Worm (Caenorhabditis elegans) whole organism, late embryonic: Measurements from ENCODE around the gene nhr-249.

Experiments used
- K02D7.2 ChIP-seq: sonication (generic microtip); optimal IDR thresholded peaks from 2 replicates; lab custom pipeline; 2017; ENCODE audit warnings: mild to moderate bottlenecking, missing genetic modification characterization, missing compliant biosample characterization
- ceh-2 ChIP-seq: sonication (generic microtip); optimal IDR thresholded peaks from 2 replicates; lab custom pipeline; 2016; ENCODE audit warnings: missing genotype, missing genetic modification characterization, missing compliant biosample characterization
- ceh-22 ChIP-seq: sonication (generic microtip); optimal IDR thresholded peaks from 2 replicates; lab custom pipeline; 2017; ENCODE audit warnings: missing biosample characterization, missing genetic modification characterization
- ceh-30 ChIP-seq: fragments of 150-350 bp; optimal IDR thresholded peaks from 2 replicates; lab custom pipeline; 2014; ENCODE audit warnings: missing biosample characterization, missing genetic modification characterization
- ceh-31 ChIP-seq: sonication (generic microtip); optimal IDR thresholded peaks from 2 replicates; lab custom pipeline; 2016; ENCODE audit warnings: missing genetic modification characterization, missing compliant biosample characterization
- ceh-45 ChIP-seq: fragments of 200-800 bp; sonication (Bioruptor generic); IDR thresholded peaks from 2 replicates; pipeline ENCODE4 v1.3.6; 2022; ENCODE audit warnings: missing genetic modification reagents, missing genetic modification characterization, missing compliant biosample characterization
- ceh-48 ChIP-seq: sonication (generic microtip); optimal IDR thresholded peaks from 2 replicates; lab custom pipeline; 2016; ENCODE audit warnings: missing genetic modification characterization, inconsistent platforms, missing compliant biosample characterization
- ceh-6 ChIP-seq: fragments of 200-800 bp; sonication (Bioruptor generic); optimal IDR thresholded peaks from 2 replicates; lab custom pipeline; 2018; ENCODE audit warnings: mild to moderate bottlenecking, missing genetic modification characterization, missing compliant biosample characterization
- ceh-9 ChIP-seq: sonication (generic microtip); optimal IDR thresholded peaks from 2 replicates; lab custom pipeline; 2016; ENCODE audit warnings: mild to moderate bottlenecking, missing genetic modification characterization, inconsistent platforms, missing compliant biosample characterization
- dmd-4 ChIP-seq: sonication (generic microtip); optimal IDR thresholded peaks from 2 replicates; lab custom pipeline; 2016; ENCODE audit warnings: borderline replicate concordance, missing genetic modification characterization, missing compliant biosample characterization
- dve-1 ChIP-seq: sonication (generic microtip); optimal IDR thresholded peaks from 2 replicates; lab custom pipeline; 2017; ENCODE audit warnings: antibody characterized with exemption, mild to moderate bottlenecking, missing genetic modification characterization, missing compliant biosample characterization
- elt-2 ChIP-seq: sonication (generic microtip); optimal IDR thresholded peaks from 2 replicates; lab custom pipeline; 2016; ENCODE audit warnings: missing genetic modification reagents, missing genetic modification characterization, missing compliant biosample characterization
- elt-4 ChIP-seq: sonication (generic microtip); optimal IDR thresholded peaks from 2 replicates; lab custom pipeline; 2016; ENCODE audit warnings: missing genetic modification characterization, missing compliant biosample characterization
- eyg-1 ChIP-seq: sonication (generic microtip); optimal IDR thresholded peaks from 2 replicates; lab custom pipeline; 2016; ENCODE audit warnings: missing genotype, missing genetic modification characterization, missing compliant biosample characterization
- fax-1 ChIP-seq: sonication (generic microtip); optimal IDR thresholded peaks from 2 replicates; lab custom pipeline; 2016; ENCODE audit warnings: missing genotype, missing genetic modification characterization, missing compliant biosample characterization
- hlh-15 ChIP-seq: sonication (generic microtip); optimal IDR thresholded peaks from 2 replicates; lab custom pipeline; 2016; ENCODE audit warnings: missing genetic modification characterization, missing compliant biosample characterization
- hlh-30 ChIP-seq: sonication (generic microtip); optimal IDR thresholded peaks from 2 replicates; lab custom pipeline; 2017; ENCODE audit warnings: antibody characterized with exemption, missing genetic modification characterization, missing compliant biosample characterization; ENCODE audit not compliant: insufficient read depth
- hlh-8 ChIP-seq: sonication (generic microtip); optimal IDR thresholded peaks from 2 replicates; lab custom pipeline; 2016; ENCODE audit warnings: missing genotype, missing genetic modification characterization, missing compliant biosample characterization
- lim-6 ChIP-seq: sonication (generic microtip); optimal IDR thresholded peaks from 2 replicates; lab custom pipeline; 2016; ENCODE audit warnings: missing genetic modification characterization, missing compliant biosample characterization
- lin-11 ChIP-seq: fragments of 200-800 bp; sonication (Bioruptor generic); optimal IDR thresholded peaks from 2 replicates; lab custom pipeline; 2018; ENCODE audit warnings: mild to moderate bottlenecking, missing genetic modification characterization, missing compliant biosample characterization
- nfya-1 ChIP-seq: sonication (generic microtip); optimal IDR thresholded peaks from 2 replicates; lab custom pipeline; 2017; ENCODE audit warnings: missing genetic modification characterization, mild to moderate bottlenecking, missing compliant biosample characterization, antibody characterized with exemption, moderate library complexity
- nhr-11 ChIP-seq: fragments of 150-350 bp; optimal IDR thresholded peaks from 2 replicates; lab custom pipeline; 2014; ENCODE audit warnings: missing biosample characterization, missing genetic modification characterization
- npax-4 ChIP-seq: sonication (generic microtip); optimal IDR thresholded peaks from 2 replicates; lab custom pipeline; 2016; ENCODE audit warnings: missing genetic modification characterization, missing compliant biosample characterization
- odd-2 ChIP-seq: sonication (generic microtip); optimal IDR thresholded peaks from 2 replicates; lab custom pipeline; 2017; ENCODE audit warnings: antibody characterized with exemption, mild to moderate bottlenecking, missing genetic modification characterization, missing compliant biosample characterization
- pat-9 ChIP-seq: fragments of 200-800 bp; sonication (Bioruptor generic); optimal IDR thresholded peaks from 2 replicates; lab custom pipeline; 2018; ENCODE audit warnings: mild to moderate bottlenecking, missing genetic modification characterization, moderate library complexity, missing compliant biosample characterization
- pax-1 ChIP-seq: fragments of 150-350 bp; optimal IDR thresholded peaks from 2 replicates; lab custom pipeline; 2014; ENCODE audit warnings: missing biosample characterization, missing genetic modification characterization
- pha-2 ChIP-seq: sonication (generic microtip); optimal IDR thresholded peaks from 2 replicates; lab custom pipeline; 2017; ENCODE audit warnings: mild to moderate bottlenecking, missing genetic modification characterization, missing compliant biosample characterization
- pqm-1 ChIP-seq: sonication (generic microtip); optimal IDR thresholded peaks from 2 replicates; lab custom pipeline; 2016; ENCODE audit warnings: missing genetic modification characterization, missing compliant biosample characterization
- pros-1 ChIP-seq: fragments of 150-350 bp; optimal IDR thresholded peaks from 2 replicates; lab custom pipeline; 2014; ENCODE audit warnings: missing biosample characterization, missing genetic modification reagents, missing genetic modification characterization
- ref-2 ChIP-seq: sonication (generic microtip); optimal IDR thresholded peaks from 2 replicates; lab custom pipeline; 2016; ENCODE audit warnings: missing genetic modification characterization, missing compliant biosample characterization
- sdc-2 ChIP-seq: sonication (generic microtip); optimal IDR thresholded peaks from 2 replicates; lab custom pipeline; 2016; ENCODE audit warnings: missing genotype, missing genetic modification characterization, missing compliant biosample characterization
- sox-2 ChIP-seq: fragments of 200-800 bp; sonication (Bioruptor generic); IDR thresholded peaks from 2 replicates; pipeline ENCODE4 v1.3.6; 2022; ENCODE audit warnings: missing genetic modification reagents, missing genetic modification characterization, missing compliant biosample characterization
- sox-4 ChIP-seq: sonication (generic microtip); optimal IDR thresholded peaks from 2 replicates; lab custom pipeline; 2017; ENCODE audit warnings: mild to moderate bottlenecking, missing genetic modification characterization, inconsistent platforms, missing compliant biosample characterization
- tbx-7 ChIP-seq: sonication (generic microtip); optimal IDR thresholded peaks from 2 replicates; lab custom pipeline; 2016; ENCODE audit warnings: missing genotype, missing genetic modification characterization, missing compliant biosample characterization
- unc-3 ChIP-seq, 2 experiments: fragments of 200-800 bp in 1 of 2; sonication (Bioruptor generic) in 1 of 2; sonication (generic microtip) in 1 of 2; conservative IDR thresholded peaks in 1 of 2; optimal IDR thresholded peaks in 1 of 2; 2 replicates each; pipeline versions ENCODE4 v1.3.6 to Lab custom; 2016 to 2022; ENCODE audit warnings: missing compliant biosample characterization in 2 of 2, missing genetic modification characterization in 2 of 2, missing genetic modification reagents in 1 of 2
- unc-42 ChIP-seq: sonication (generic microtip); optimal IDR thresholded peaks from 2 replicates; lab custom pipeline; 2016; ENCODE audit warnings: missing genotype, missing genetic modification characterization, missing compliant biosample characterization
- unc-55 ChIP-seq: sonication (generic microtip); optimal IDR thresholded peaks from 2 replicates; lab custom pipeline; 2017; ENCODE audit warnings: missing biosample characterization, missing genetic modification reagents, missing genetic modification characterization
- zip-5 ChIP-seq: sonication (generic microtip); optimal IDR thresholded peaks from 2 replicates; lab custom pipeline; 2016; ENCODE audit warnings: missing genetic modification characterization, missing compliant biosample characterization

The nhr-249 gene

DNA sequence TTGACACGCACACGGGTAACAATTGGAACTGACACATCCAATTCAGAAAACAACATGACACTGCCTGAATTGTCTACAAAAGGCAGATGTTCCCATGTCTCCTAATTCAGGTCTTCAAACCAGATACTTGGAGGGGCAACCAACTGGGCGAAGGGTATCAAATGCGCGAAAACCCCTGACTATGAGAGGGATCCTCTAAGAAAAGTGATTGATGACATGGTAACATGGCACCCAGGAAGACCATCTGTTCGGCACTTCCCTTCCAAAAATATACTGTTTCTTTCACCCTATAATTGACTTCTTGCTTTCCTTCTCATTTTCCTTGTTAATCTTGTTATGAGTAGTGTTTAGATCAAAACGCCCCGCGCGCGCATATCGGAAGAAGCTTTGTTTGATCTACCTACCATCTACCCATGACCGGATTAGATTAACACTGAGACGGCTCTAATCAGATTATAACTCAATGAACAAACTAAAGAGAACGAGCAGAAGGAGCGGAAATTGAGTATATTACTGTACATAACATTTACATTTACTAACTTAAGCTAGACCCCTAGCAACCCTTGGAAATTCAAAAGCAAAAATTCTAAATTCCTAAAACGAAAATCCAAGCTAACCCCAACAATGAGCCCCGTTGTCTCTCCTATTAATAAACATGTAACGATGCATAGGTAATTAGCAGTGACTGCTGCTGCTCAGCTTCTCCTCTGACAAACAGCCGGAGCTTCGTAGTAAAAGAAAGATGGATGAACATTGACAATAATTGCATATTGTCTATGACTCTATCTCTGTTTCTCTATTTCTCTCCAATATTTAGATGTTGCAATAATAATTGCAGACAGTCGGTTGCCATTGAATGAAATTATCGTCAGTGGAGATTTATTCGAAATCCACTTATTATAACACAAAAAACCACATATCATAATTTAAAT, 12.4 kb upstream of the nhr-249 start:
- peak; percentile 12 for TF ChIP-seq pha-2 (tag; lab: Kevin White, UChicago)
- peak; percentile 91 for TF ChIP-seq pax-1 (tag; lab: Kevin White, UChicago)
- no peak for TF ChIP-seq nhr-11 (tag; lab: Kevin White, UChicago)
- peak; percentile 67 for TF ChIP-seq unc-55
- TF ChIP-seq sox-2 (GFP tag; lab: Robert Waterston, UW): no peak
- TF ChIP-seq ceh-31 (tag; lab: Kevin White, UChicago): peak; percentile 32

DNA sequence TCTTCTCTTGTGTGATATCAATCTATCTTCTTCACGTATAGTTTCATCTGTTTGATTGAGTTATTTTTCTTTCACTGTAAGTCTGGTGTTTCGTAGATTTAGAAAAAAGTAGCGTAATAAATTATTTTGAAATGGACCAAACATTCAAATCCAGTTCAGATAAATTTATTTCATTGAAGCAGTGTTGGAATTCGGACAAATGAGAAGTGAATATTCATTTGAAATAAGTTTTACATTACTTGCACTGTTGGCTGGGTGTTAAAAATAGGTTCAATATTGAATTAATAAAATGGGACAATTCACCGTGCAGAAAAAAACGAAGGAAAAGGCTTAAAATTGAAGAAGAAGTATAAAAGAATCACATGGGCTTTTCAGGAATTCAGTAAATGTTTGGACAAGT, 6.3 kb upstream of the nhr-249 start:
- no peak for TF ChIP-seq ceh-9 (tag; lab: Kevin White, UChicago)
- TF ChIP-seq pha-2 (tag; lab: Kevin White, UChicago): no peak
- TF ChIP-seq lim-6: no peak
- no peak for TF ChIP-seq pax-1 (tag; lab: Kevin White, UChicago)
- TF ChIP-seq unc-55: no peak
- no peak for TF ChIP-seq nfya-1 (tag; lab: Kevin White, UChicago)
- no peak for TF ChIP-seq nhr-11 (tag; lab: Kevin White, UChicago)
- TF ChIP-seq pat-9 (tag; lab: Kevin White, UChicago): no peak
- TF ChIP-seq sox-2 (GFP tag; lab: Robert Waterston, UW): no peak
- TF ChIP-seq tbx-7 (tag; lab: Kevin White, UChicago): no peak
- TF ChIP-seq pros-1 (tag; lab: Kevin White, UChicago): no peak
- TF ChIP-seq hlh-30 (tag; lab: Kevin White, UChicago): no peak
- no peak for TF ChIP-seq ceh-22 (tag; lab: Kevin White, UChicago)
- no peak for TF ChIP-seq zip-5 (tag; lab: Kevin White, UChicago)
- no peak for TF ChIP-seq pqm-1 (tag; lab: Kevin White, UChicago)
- TF ChIP-seq odd-2 (tag; lab: Kevin White, UChicago): no peak

DNA sequence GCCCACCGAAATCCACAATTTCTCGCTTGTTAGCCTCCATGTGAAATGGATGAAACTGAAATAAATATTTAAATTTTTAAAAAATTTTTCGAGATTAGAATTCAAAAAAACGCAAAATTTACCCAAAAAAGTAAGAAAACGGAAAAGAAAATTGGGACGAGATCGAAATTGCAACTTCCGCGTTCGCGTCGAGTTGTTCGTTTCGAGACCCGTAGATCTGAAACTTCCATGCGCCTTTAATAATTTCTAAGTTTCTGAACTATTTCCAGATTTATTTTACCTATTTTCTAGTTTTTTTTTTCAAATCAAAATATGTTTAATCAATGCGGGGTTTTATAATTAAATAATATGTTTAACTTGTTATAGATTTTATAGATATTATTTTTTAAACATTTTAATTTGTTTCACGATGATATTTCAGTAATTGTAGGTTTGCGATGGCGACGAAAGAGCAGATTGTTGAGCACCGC, 4.8 kb upstream of the nhr-249 start, which contains the start of the genes pgl-1 and him-3:
Gene pgl-1 (minus strand): TSS at position 230 of the 470 bp plus-strand sequence.
Gene him-3 (plus strand): TSS at position 420 of the 470 bp plus-strand sequence.
- TF ChIP-seq ceh-22 (tag; lab: Kevin White, UChicago) (no peak), fax-1 (tag; lab: Kevin White, UChicago) (no peak), pros-1 (tag; lab: Kevin White, UChicago) (no peak), ceh-6 (GFP tag; lab: Kevin White, UChicago) (no peak), npax-4 (no peak), ceh-2 (tag; lab: Kevin White, UChicago) (no peak), hlh-8 (tag; lab: Kevin White, UChicago) (no peak)
- TF ChIP-seq, all 69 proteins: peak for 0

DNA sequence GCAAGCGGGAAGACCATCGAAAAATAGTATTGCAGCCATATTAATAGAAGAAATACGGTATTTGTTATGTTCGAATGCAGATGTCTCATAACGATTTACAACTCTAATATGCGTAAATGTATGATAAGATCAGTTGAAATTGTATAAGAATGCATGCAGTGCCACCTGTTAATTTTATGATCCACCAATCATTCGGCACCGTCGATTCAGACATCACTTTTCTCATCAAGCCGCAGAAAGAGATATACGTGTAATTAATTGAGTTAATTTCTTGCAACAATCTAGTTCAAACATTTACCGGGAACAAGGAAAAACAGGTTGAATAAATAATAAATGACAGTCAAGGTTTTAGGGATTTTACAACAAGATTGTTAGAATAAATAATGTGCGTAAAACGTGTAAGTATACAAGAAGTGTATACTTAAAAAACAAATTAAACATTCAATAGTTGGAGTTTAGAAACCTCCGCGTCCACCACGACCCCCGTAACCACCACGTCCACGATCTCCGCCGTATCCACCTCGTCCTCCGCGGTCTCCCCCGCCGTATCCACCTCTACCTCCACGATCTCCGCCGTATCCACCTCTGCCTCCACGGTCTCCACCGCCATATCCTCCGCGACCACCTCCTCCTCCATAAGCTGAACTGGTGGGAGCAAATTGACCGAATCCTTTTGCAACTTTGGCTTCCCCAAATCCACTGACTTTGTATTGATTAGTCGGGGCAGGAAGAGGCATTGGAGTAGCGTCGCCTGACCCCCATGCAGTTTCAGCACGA, 2.0 kb upstream of the nhr-249 start:
- no peak for TF ChIP-seq lin-11 (tag; lab: Kevin White, UChicago)
- TF ChIP-seq zip-5 (tag; lab: Kevin White, UChicago): no peak
- TF ChIP-seq unc-3 (GFP tag; conservative IDR thresholded peaks at IDR 0.05; lab: Robert Waterston, UW): no peak
- TF ChIP-seq unc-3 (tag; optimal IDR thresholded peaks at IDR 0.05; lab: Kevin White, UChicago): no peak
- no peak for TF ChIP-seq ceh-45 (GFP tag; lab: Robert Waterston, UW)
- TF ChIP-seq sox-4 (tag; lab: Kevin White, UChicago): no peak

DNA sequence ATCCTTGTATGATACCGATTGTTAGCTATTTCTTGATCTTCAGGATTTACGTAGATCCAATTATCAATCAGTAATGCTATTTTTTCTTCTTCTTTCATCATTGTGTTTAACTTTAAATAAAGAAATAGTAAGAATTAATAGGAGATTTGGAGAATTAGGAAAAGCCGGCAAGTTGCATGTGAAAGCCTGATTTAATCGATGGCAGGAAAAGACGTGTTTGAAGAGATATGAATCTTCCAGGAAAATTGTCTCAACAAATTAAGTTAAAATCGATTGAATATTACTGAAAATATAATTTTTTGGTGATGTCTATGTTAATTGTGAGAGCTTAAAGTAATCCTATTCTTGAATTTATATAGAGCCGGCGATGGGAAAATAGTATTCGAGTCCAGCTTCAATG, 1.1 kb downstream of the nhr-249 start, which contains the start of gene ZK381.62:
Gene ZK381.62 (minus strand): TSS at position 101 of the 400 bp plus-strand sequence.
- TF ChIP-seq unc-42 (tag; lab: Kevin White, UChicago): no peak
- TF ChIP-seq elt-2: no peak
- TF ChIP-seq pqm-1 (tag; lab: Kevin White, UChicago): no peak
- no peak for TF ChIP-seq ref-2 (tag; lab: Kevin White, UChicago)
- TF ChIP-seq ceh-30 (tag; lab: Kevin White, UChicago): no peak
- no peak for TF ChIP-seq dve-1 (tag; lab: Kevin White, UChicago)
- no peak for TF ChIP-seq sdc-2 (tag; lab: Kevin White, UChicago)
- no peak for TF ChIP-seq eyg-1 (tag; lab: Kevin White, UChicago)
- no peak for TF ChIP-seq ceh-48 (tag; lab: Kevin White, UChicago)
- TF ChIP-seq ceh-6 (GFP tag; lab: Kevin White, UChicago): no peak
- TF ChIP-seq dmd-4 (tag; lab: Kevin White, UChicago): no peak
- no peak for TF ChIP-seq hlh-15
- no peak for TF ChIP-seq ceh-2 (tag; lab: Kevin White, UChicago)
- no peak for TF ChIP-seq K02D7.2 (tag; lab: Kevin White, UChicago)
- no peak for TF ChIP-seq elt-4 (tag; lab: Kevin White, UChicago)
- no peak for TF ChIP-seq sox-2 (GFP tag; lab: Robert Waterston, UW)
- no peak for TF ChIP-seq zip-5 (tag; lab: Kevin White, UChicago)
- TF ChIP-seq, all 69 proteins: peak for 0
